Fruit fly (Drosophila melanogaster) S2 (cell line): Measurements from ENCODE around the gene dpr8.

ENCODE experiments used
- CG8478 ChIP-seq: fragments of >200 bp; optimal IDR thresholded peaks from 2 replicates; lab custom pipeline; 2018
- CTCF ChIP-seq, 2 experiments: fragments of >200 bp; optimal IDR thresholded peaks; 2 replicates each; lab custom pipeline; 2018

Gene dpr8

dm6 chrX:14495835-14496234 lies 173.8 kb downstream of the dpr8 start, which contains the start of gene CG12540:
TSS of gene CG12540 (plus strand) at chrX:14496135.
- TF ChIP-seq CG8478 (lab: Kevin White, UChicago) (no peak), CTCF (optimal IDR thresholded peaks at IDR 0.05; lab: Kevin White, UChicago) (no peak)

DNA sequence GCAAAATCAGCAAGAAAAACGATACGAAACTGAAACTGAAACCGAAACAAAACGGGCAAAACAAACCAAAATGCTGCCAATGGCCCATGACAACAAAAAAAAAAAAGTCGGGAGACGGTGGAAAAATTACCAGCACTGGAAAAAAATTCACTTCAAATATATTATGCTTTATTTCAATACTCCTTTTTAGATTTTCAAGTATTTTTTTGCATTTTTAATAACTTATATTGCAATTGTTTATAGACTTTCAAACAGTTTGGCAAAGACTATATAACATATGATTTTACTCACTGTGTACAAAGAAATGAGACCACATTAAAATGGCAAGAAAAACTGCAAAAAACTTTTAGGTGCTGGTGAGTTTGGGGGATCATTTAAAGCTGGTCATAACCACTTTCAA lies 179.0 kb downstream of the dpr8 start:
- no peak for TF ChIP-seq CTCF (optimal IDR thresholded peaks at IDR 0.05; lab: Kevin White, UChicago)
- no peak for TF ChIP-seq CG8478 (lab: Kevin White, UChicago)
